Fruit fly (Drosophila melanogaster) whole organism, adult: ENCODE measurements around the gene CG8289.

Source experiments
- CG11617 ChIP-seq: fragments of 200-800 bp; sonication (Bioruptor generic); optimal IDR thresholded peaks from 2 replicates; lab custom pipeline; 2017; ENCODE audit warnings: mild to moderate bottlenecking, missing biosample characterization, missing genetic modification reagents, missing genetic modification characterization
- CG12768 ChIP-seq: fragments of 200-800 bp; sonication (Bioruptor generic); optimal IDR thresholded peaks from 2 replicates; lab custom pipeline; 2017; ENCODE audit warnings: missing biosample characterization, missing genetic modification characterization, mild to moderate bottlenecking, moderate library complexity, missing genetic modification reagents
- CG14711 ChIP-seq: fragments of 200-800 bp; sonication (Bioruptor generic); optimal IDR thresholded peaks from 2 replicates; lab custom pipeline; 2018; ENCODE audit warnings: missing biosample characterization, mild to moderate bottlenecking, missing genetic modification characterization, moderate library complexity
- CG1620 ChIP-seq: fragments of 200-800 bp; sonication (Bioruptor generic); optimal IDR thresholded peaks from 2 replicates; lab custom pipeline; 2016; ENCODE audit warnings: missing biosample characterization, missing genetic modification characterization
- CG5204 ChIP-seq: fragments of 200-800 bp; sonication (Bioruptor generic); optimal IDR thresholded peaks from 2 replicates; lab custom pipeline; 2016; ENCODE audit warnings: missing biosample characterization, missing genetic modification characterization
- CG7101 ChIP-seq: fragments of 200-800 bp; sonication (Bioruptor generic); optimal IDR thresholded peaks from 2 replicates; lab custom pipeline; 2018; ENCODE audit warnings: missing biosample characterization, mild to moderate bottlenecking, missing genetic modification characterization, moderate library complexity
- Clk ChIP-seq: fragments of 200-800 bp; sonication (Bioruptor generic); optimal IDR thresholded peaks from 2 replicates; lab custom pipeline; 2017; ENCODE audit warnings: missing biosample characterization, missing genetic modification characterization
- cic ChIP-seq: fragments of 200-800 bp; sonication (Bioruptor generic); optimal IDR thresholded peaks from 2 replicates; lab custom pipeline; 2017; ENCODE audit warnings: missing biosample characterization, mild to moderate bottlenecking, missing genetic modification characterization, moderate library complexity
- ovo ChIP-seq: fragments of 200-800 bp; sonication (Bioruptor generic); optimal IDR thresholded peaks from 2 replicates; lab custom pipeline; 2016; ENCODE audit warnings: missing biosample characterization, missing genetic modification characterization
- tj ChIP-seq: fragments of 200-800 bp; sonication (Bioruptor generic); optimal IDR thresholded peaks from 3 replicates; lab custom pipeline; 2017; ENCODE audit warnings: missing biosample characterization, mild to moderate bottlenecking, missing genetic modification characterization, moderate library complexity

dm6 chrX:17588565-17588964 lies 47.3 kb downstream of the CG8289 start, which contains the start of gene CG12992:
- TF ChIP-seq cic (GFP tag; lab: Kevin White, UChicago) (no peak), CG1620 (GFP tag; lab: Kevin White, UChicago) (no peak), CG14711 (no peak), ovo (no peak), CG11617 (GFP tag; lab: Kevin White, UChicago) (no peak), CG7101 (no peak), Clk (GFP tag; lab: Kevin White, UChicago) (no peak), CG5204 (GFP tag; lab: Kevin White, UChicago) (no peak), tj (GFP tag; lab: Kevin White, UChicago) (peak; percentile 15), CG12768 (no peak)
